Comparison of ENCODE assay signal across 3 fruit fly cellular contexts in genomic region chr3L:16989169-16989568, dm6.
TF ChIP-seq lines count a peak whose summit lies in the region.

No protein-coding gene starts in this region.

TF ChIP-seq in whole organism, embryonic, 481 proteins besides CTCF, POLR2A, EP300 and RAD21 (continued from another document and continues in another):
- peak; percentile 40; the same call in 1 of the 2 replicates for TF ChIP-seq esg (GFP tag; conservative IDR thresholded peaks at IDR 0.05; lab: Robert Waterston, UW)
- no peak for TF ChIP-seq Antp (GFP tag; optimal IDR thresholded peaks at IDR 0.05; lab: Kevin White, UChicago)
- TF ChIP-seq Ptx1 (GFP tag; IDR thresholded peaks at IDR 0.05; lab: Robert Waterston, UW), result peak; percentile 45
- TF ChIP-seq maf-S (GFP tag; optimal IDR thresholded peaks at IDR 0.05; lab: Kevin White, UChicago), result no peak
- TF ChIP-seq hkb (optimal IDR thresholded peaks at IDR 0.05; lab: Kevin White, UChicago), result no peak
- peak; percentile 61 for TF ChIP-seq hkb (GFP tag; IDR thresholded peaks at IDR 0.05; lab: Robert Waterston, UW)
- peak; percentile 14 for TF ChIP-seq CG33557 (GFP tag; optimal IDR thresholded peaks at IDR 0.05; lab: Kevin White, UChicago)
- TF ChIP-seq so (GFP tag; IDR thresholded peaks at IDR 0.05; lab: Robert Waterston, UW), result 0 out of 3 replicates have a peak, but pooled peaks have one; percentile 31
- 0 out of 2 replicates have a peak, but pooled peaks have one; percentile 27 for TF ChIP-seq CG3847 (GFP tag; IDR thresholded peaks at IDR 0.05; lab: Robert Waterston, UW)
- TF ChIP-seq Hr78 (GFP tag; optimal IDR thresholded peaks at IDR 0.05; lab: Kevin White, UChicago), result peak in 1 of 2 experiments; percentile 9
- TF ChIP-seq mirr (GFP tag; optimal IDR thresholded peaks at IDR 0.05; lab: Kevin White, UChicago), result no peak
- TF ChIP-seq CG13296 (GFP tag; optimal IDR thresholded peaks at IDR 0.05; lab: Kevin White, UChicago), result peak; percentile 25
- TF ChIP-seq CG17328 (GFP tag; IDR thresholded peaks at IDR 0.05; lab: Robert Waterston, UW), result 0 out of 2 replicates have a peak, but pooled peaks have one; percentile 4
- peak; percentile 40 for TF ChIP-seq NfI (GFP tag; optimal IDR thresholded peaks at IDR 0.05; lab: Kevin White, UChicago)
- TF ChIP-seq Blimp-1 (GFP tag; optimal IDR thresholded peaks at IDR 0.05; lab: Kevin White, UChicago), result peak; percentile 27
- no peak for TF ChIP-seq CG10959 (GFP tag; IDR thresholded peaks at IDR 0.05; lab: Robert Waterston, UW)
- TF ChIP-seq grn (GFP tag; optimal IDR thresholded peaks at IDR 0.05; lab: Kevin White, UChicago), result peak; percentile 11
- peak; percentile 59 for TF ChIP-seq nom (GFP tag; optimal IDR thresholded peaks at IDR 0.05; lab: Kevin White, UChicago)
- TF ChIP-seq Usf (GFP tag; optimal IDR thresholded peaks at IDR 0.05; lab: Kevin White, UChicago), result no peak
- TF ChIP-seq sna (GFP tag; IDR thresholded peaks at IDR 0.05; lab: Robert Waterston, UW; ENCODE audit: partially characterized antibody), result no peak
- TF ChIP-seq nmo (GFP tag; optimal IDR thresholded peaks at IDR 0.05; lab: Kevin White, UChicago), result peak; percentile 48
- peak; percentile 25 for TF ChIP-seq org-1 (GFP tag; optimal IDR thresholded peaks at IDR 0.05; lab: Kevin White, UChicago)
- TF ChIP-seq row (GFP tag; IDR thresholded peaks at IDR 0.05; lab: Robert Waterston, UW), result peak; percentile 70
- peak; percentile 10 for TF ChIP-seq CG9817 (tag; optimal IDR thresholded peaks at IDR 0.05; lab: Kevin White, UChicago)
- peak; percentile 29 for TF ChIP-seq fd96Cb (tag; optimal IDR thresholded peaks at IDR 0.05; lab: Kevin White, UChicago)
- TF ChIP-seq Ssrp (tag; optimal IDR thresholded peaks at IDR 0.05; lab: Kevin White, UChicago), result peak; percentile 43
- TF ChIP-seq fu2 (GFP tag; optimal IDR thresholded peaks at IDR 0.05; lab: Kevin White, UChicago), result no peak
- no peak for TF ChIP-seq gfzf (GFP tag; optimal IDR thresholded peaks at IDR 0.05; lab: Kevin White, UChicago)
- TF ChIP-seq hth (optimal IDR thresholded peaks at IDR 0.05; lab: Kevin White, UChicago), result no peak
- TF ChIP-seq sd (tag; optimal IDR thresholded peaks at IDR 0.05; lab: Kevin White, UChicago), result no peak
- TF ChIP-seq Hsf (GFP tag; optimal IDR thresholded peaks at IDR 0.05; lab: Kevin White, UChicago), result peak; percentile 15
- no peak for TF ChIP-seq CG12942 (GFP tag; optimal IDR thresholded peaks at IDR 0.05; lab: Kevin White, UChicago)
- no peak for TF ChIP-seq CG7357 (GFP tag; IDR thresholded peaks at IDR 0.05; lab: Robert Waterston, UW)
- peak; percentile 30; the same call in 1 of the 2 replicates for TF ChIP-seq lmd (GFP tag; IDR thresholded peaks at IDR 0.05; lab: Robert Waterston, UW)
- peak; percentile 32 for TF ChIP-seq Deaf1 (tag; optimal IDR thresholded peaks at IDR 0.05; lab: Kevin White, UChicago)
- peak in 1 of 3 experiments; percentile 57 for TF ChIP-seq lola (GFP tag; optimal IDR thresholded peaks at IDR 0.05; lab: Kevin White, UChicago)
- no peak for TF ChIP-seq CG15696 (tag; optimal IDR thresholded peaks at IDR 0.05; lab: Kevin White, UChicago)
- TF ChIP-seq HmgZ (tag; optimal IDR thresholded peaks at IDR 0.05; lab: Kevin White, UChicago), result peak; percentile 8
- no peak for TF ChIP-seq CG31365 (tag; optimal IDR thresholded peaks at IDR 0.05; lab: Kevin White, UChicago)
- TF ChIP-seq CG18599 (GFP tag; optimal IDR thresholded peaks at IDR 0.05; lab: Kevin White, UChicago), result peak; percentile 19
- peak; percentile 27 for TF ChIP-seq CG10979 (tag; optimal IDR thresholded peaks at IDR 0.05; lab: Kevin White, UChicago)
- TF ChIP-seq Adf1 (GFP tag; IDR thresholded peaks at IDR 0.05; lab: Robert Waterston, UW), result peak; percentile 22; the same call in 1 of the 2 replicates
- no peak for TF ChIP-seq CG31388 (GFP tag; optimal IDR thresholded peaks at IDR 0.05; lab: Kevin White, UChicago)

TF ChIP-seq in whole organism, prepupa, 60 proteins besides CTCF, POLR2A, EP300 and RAD21 (continued from another document):
- peak; percentile 88 to 90 for TF ChIP-seq ss (GFP tag; optimal IDR thresholded peaks at IDR 0.05; lab: Kevin White, UChicago)
- TF ChIP-seq pdm3 (GFP tag; optimal IDR thresholded peaks at IDR 0.05; lab: Kevin White, UChicago), result no peak
- peak; percentile 81 for TF ChIP-seq lz (GFP tag; optimal IDR thresholded peaks at IDR 0.05; lab: Kevin White, UChicago)
- TF ChIP-seq Met (GFP tag; optimal IDR thresholded peaks at IDR 0.05; lab: Kevin White, UChicago), result peak; percentile 91
- TF ChIP-seq net (GFP tag; optimal IDR thresholded peaks at IDR 0.05; lab: Kevin White, UChicago), result peak; percentile 87
- peak; percentile 51 for TF ChIP-seq Gug (GFP tag; IDR thresholded peaks at IDR 0.05; lab: Robert Waterston, UW)
- peak; percentile 80 for TF ChIP-seq fd59A (GFP tag; optimal IDR thresholded peaks at IDR 0.05; lab: Kevin White, UChicago)
- TF ChIP-seq CG3919 (GFP tag; optimal IDR thresholded peaks at IDR 0.05; lab: Kevin White, UChicago), result peak; percentile 83
- TF ChIP-seq achi (GFP tag; optimal IDR thresholded peaks at IDR 0.05; lab: Kevin White, UChicago), result peak; percentile 82
- no peak for TF ChIP-seq Hr38 (GFP tag; optimal IDR thresholded peaks at IDR 0.05; lab: Kevin White, UChicago)
- peak; percentile 76; the same call in 2 of the 3 replicates for TF ChIP-seq CG6163 (GFP tag; IDR thresholded peaks at IDR 0.05; lab: Robert Waterston, UW)
- no peak for TF ChIP-seq fkh (GFP tag; optimal IDR thresholded peaks at IDR 0.05; lab: Kevin White, UChicago)
- TF ChIP-seq OdsH (GFP tag; optimal IDR thresholded peaks at IDR 0.05; lab: Kevin White, UChicago), result no peak
- TF ChIP-seq CG4318 (GFP tag; optimal IDR thresholded peaks at IDR 0.05; lab: Kevin White, UChicago), result no peak
- no peak for TF ChIP-seq Hr4 (GFP tag; optimal IDR thresholded peaks at IDR 0.05; lab: Kevin White, UChicago)
- TF ChIP-seq CG15336 (GFP tag; IDR thresholded peaks at IDR 0.05; lab: Robert Waterston, UW), result peak; percentile 90
- peak; percentile 54 for TF ChIP-seq CG8319 (GFP tag; optimal IDR thresholded peaks at IDR 0.05; lab: Kevin White, UChicago)
- peak; percentile 76 for TF ChIP-seq CG6276 (GFP tag; optimal IDR thresholded peaks at IDR 0.05; lab: Kevin White, UChicago)
- TF ChIP-seq CG6808 (GFP tag; optimal IDR thresholded peaks at IDR 0.05; lab: Kevin White, UChicago), result peak; percentile 88
- TF ChIP-seq acj6 (GFP tag; optimal IDR thresholded peaks at IDR 0.05; lab: Kevin White, UChicago), result peak; percentile 81
- TF ChIP-seq Sox14 (GFP tag; optimal IDR thresholded peaks at IDR 0.05; lab: Kevin White, UChicago), result peak; percentile 77
- peak; percentile 67 for TF ChIP-seq Lpt (GFP tag; optimal IDR thresholded peaks at IDR 0.05; lab: Kevin White, UChicago)
- TF ChIP-seq dac (GFP tag; optimal IDR thresholded peaks at IDR 0.05; lab: Kevin White, UChicago), result no peak
- peak; percentile 78 for TF ChIP-seq spab (GFP tag; optimal IDR thresholded peaks at IDR 0.05; lab: Kevin White, UChicago)
- TF ChIP-seq CG1621 (tag; optimal IDR thresholded peaks at IDR 0.05; lab: Kevin White, UChicago), result peak; percentile 69
- peak; percentile 46 for TF ChIP-seq CG7368 (GFP tag; optimal IDR thresholded peaks at IDR 0.05; lab: Kevin White, UChicago)
- peak; percentile 57 for TF ChIP-seq CG16779 (tag; optimal IDR thresholded peaks at IDR 0.05; lab: Kevin White, UChicago)
- TF ChIP-seq CG8632 (GFP tag; optimal IDR thresholded peaks at IDR 0.05; lab: Kevin White, UChicago), result peak; percentile 87
- peak; percentile 43 for TF ChIP-seq CG11902 (GFP tag; optimal IDR thresholded peaks at IDR 0.05; lab: Kevin White, UChicago)
- TF ChIP-seq svp (GFP tag; lab: Kevin White, UChicago), result peak; percentile 93
- peak; percentile 92 for TF ChIP-seq esn (GFP tag; optimal IDR thresholded peaks at IDR 0.05; lab: Kevin White, UChicago)
- peak; percentile 83 for TF ChIP-seq CG6792 (GFP tag; optimal IDR thresholded peaks at IDR 0.05; lab: Kevin White, UChicago)
- peak; percentile 70 for TF ChIP-seq CG31627 (GFP tag; optimal IDR thresholded peaks at IDR 0.05; lab: Kevin White, UChicago)
- peak; percentile 87 for TF ChIP-seq CG6854 (GFP tag; optimal IDR thresholded peaks at IDR 0.05; lab: Kevin White, UChicago)
- peak; percentile 90 for TF ChIP-seq CG8119 (GFP tag; IDR thresholded peaks at IDR 0.05; lab: Robert Waterston, UW)
- peak; percentile 73; the same call in 1 of the 3 replicates for TF ChIP-seq eg (GFP tag; IDR thresholded peaks at IDR 0.05; lab: Robert Waterston, UW)
- peak; percentile 85 for TF ChIP-seq CG34406 (GFP tag; optimal IDR thresholded peaks at IDR 0.05; lab: Kevin White, UChicago)

TF ChIP-seq in whole organism, wandering third instar larva, 38 proteins besides CTCF, POLR2A, EP300 and RAD21 (continued from another document):
- TF ChIP-seq GATAd (GFP tag; optimal IDR thresholded peaks at IDR 0.05; lab: Kevin White, UChicago), result no peak
- no peak for TF ChIP-seq Dfd (GFP tag; optimal IDR thresholded peaks at IDR 0.05; lab: Kevin White, UChicago)
- TF ChIP-seq Vsx2 (GFP tag; optimal IDR thresholded peaks at IDR 0.05; lab: Kevin White, UChicago; ENCODE audit: partially characterized antibody), result no peak
- TF ChIP-seq dl (GFP tag; optimal IDR thresholded peaks at IDR 0.05; lab: Kevin White, UChicago; ENCODE audit: insufficient read depth in 1 of 2, partially characterized antibody in 2 of 2), result no peak
- TF ChIP-seq usp (GFP tag; optimal IDR thresholded peaks at IDR 0.05; lab: Kevin White, UChicago), result no peak
- no peak for TF ChIP-seq pan (optimal IDR thresholded peaks at IDR 0.05; lab: Kevin White, UChicago)
